Worm (Caenorhabditis elegans) whole organism, midembryonic: ENCODE data around the gene flh-3.
"Not testable (repeated sequence)": the region's sequence is repeated elsewhere in the genome, so short reads cannot be mapped to it uniquely, and the experiment has no call there.

ENCODE experiments used
- T22C8.4 ChIP-seq: fragments of 200-800 bp; sonication (Bioruptor generic); IDR thresholded peaks from 2 replicates; pipeline ENCODE4 v1.3.6; 2022; ENCODE audit warnings: missing genetic modification characterization, missing compliant biosample characterization
- cog-1 ChIP-seq: sonication (generic microtip); optimal IDR thresholded peaks from 2 replicates; lab custom pipeline; 2016; ENCODE audit warnings: missing genetic modification characterization, missing compliant biosample characterization
- flt-1 ChIP-seq: fragments of 200-800 bp; sonication (Bioruptor generic); IDR thresholded peaks from 2 replicates; pipeline ENCODE4 v1.3.6; 2022; ENCODE audit warnings: missing genetic modification characterization, missing compliant biosample characterization
- klf-2 ChIP-seq: fragments of 200-800 bp; sonication (Bioruptor generic); conservative IDR thresholded peaks from 2 replicates; pipeline ENCODE4 v1.3.6; 2022; ENCODE audit warnings: missing genetic modification reagents, missing genetic modification characterization, missing compliant biosample characterization
- med-1 ChIP-seq: sonication (generic microtip); optimal IDR thresholded peaks from 2 replicates; lab custom pipeline; 2017; ENCODE audit warnings: missing genetic modification characterization, mild to moderate bottlenecking, missing compliant biosample characterization, antibody characterized with exemption, missing genetic modification reagents; ENCODE audit not compliant: insufficient read depth
- ref-1 ChIP-seq: fragments of 200-800 bp; sonication (Bioruptor generic); conservative IDR thresholded peaks from 2 replicates; pipeline ENCODE4 v1.3.6; 2022; ENCODE audit warnings: missing genetic modification reagents, missing genetic modification characterization, missing compliant biosample characterization
- tab-1 ChIP-seq: fragments of 200-800 bp; sonication (Bioruptor generic); IDR thresholded peaks from 2 replicates; pipeline ENCODE4 v1.3.6; 2022; ENCODE audit warnings: missing genetic modification characterization, missing compliant biosample characterization
- ztf-23 ChIP-seq: fragments of 200-800 bp; sonication (Bioruptor generic); IDR thresholded peaks from 2 replicates; pipeline ENCODE4 v1.3.6; 2022; ENCODE audit warnings: missing genetic modification reagents, missing genetic modification characterization, missing compliant biosample characterization
- ztf-29 ChIP-seq: fragments of 200-800 bp; sonication (Bioruptor generic); IDR thresholded peaks from 2 replicates; pipeline ENCODE4 v1.3.6; 2022; ENCODE audit warnings: missing genetic modification reagents, missing genetic modification characterization, missing compliant biosample characterization

Gene flh-3

DNA sequence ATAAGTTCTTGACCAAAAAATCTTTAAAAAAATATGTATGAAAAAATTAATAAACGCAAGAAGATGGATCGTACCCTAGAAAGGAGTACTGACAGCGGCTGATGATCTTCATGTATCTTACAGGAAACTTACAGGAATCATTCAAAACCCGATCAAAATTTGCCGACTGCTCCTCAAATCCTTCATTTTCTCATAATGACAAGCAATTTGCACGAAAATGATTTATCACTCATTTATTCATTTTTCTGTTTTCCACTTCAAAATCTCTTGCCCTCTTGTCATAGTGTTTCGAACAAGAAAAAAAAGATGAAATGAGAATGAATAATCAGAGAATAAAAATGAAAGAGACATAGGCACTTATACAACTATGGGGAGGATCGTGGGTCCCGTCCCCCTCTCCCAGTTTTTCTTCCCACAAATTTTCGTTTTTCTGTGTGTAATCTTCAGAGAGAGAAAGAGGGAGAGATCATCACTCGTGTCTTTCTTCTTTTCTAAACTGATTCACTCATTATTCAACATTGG lies 4.2 kb downstream of the flh-3 start, which contains the start of gene nmy-3:
Gene nmy-3, plus strand, starts transcription at position 472 of the 522 bp plus-strand sequence.
- TF ChIP-seq T22C8.4 (GFP tag; lab: Robert Waterston, UW) (no peak), ref-1 (GFP tag; lab: Robert Waterston, UW) (no peak), cog-1 (tag; lab: Kevin White, UChicago) (no peak), ztf-29 (GFP tag; lab: Robert Waterston, UW) (no peak), flt-1 (no peak), med-1 (GFP tag; lab: Kevin White, UChicago) (no peak), klf-2 (GFP tag; lab: Robert Waterston, UW) (no peak), ztf-23 (GFP tag; lab: Robert Waterston, UW) (no peak), tab-1 (GFP tag; lab: Robert Waterston, UW) (no peak)

DNA sequence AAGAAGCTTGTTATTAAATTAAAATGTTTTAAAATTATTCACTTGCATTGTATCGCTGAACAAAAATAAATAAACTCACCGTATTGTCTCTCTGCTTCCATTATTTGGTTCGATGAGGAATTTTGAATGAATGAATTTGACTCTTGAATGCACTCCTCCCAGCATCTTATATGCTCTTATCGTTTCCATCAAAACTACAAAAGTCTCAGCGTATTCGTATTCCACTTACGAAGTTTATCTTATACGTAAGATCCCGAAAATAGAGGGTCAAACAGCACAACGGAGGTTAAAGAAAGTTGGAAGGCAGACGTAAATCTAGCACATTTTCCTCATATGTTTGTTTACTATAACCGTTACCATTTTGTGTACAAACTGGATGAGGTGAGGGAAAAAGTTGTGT lies 16.4 kb downstream of the flh-3 start, which contains the start of gene nhr-267:
Gene nhr-267, minus strand, starts transcription at position 101 of the 400 bp plus-strand sequence.
- TF ChIP-seq ztf-23 (GFP tag; lab: Robert Waterston, UW); ref-1 (GFP tag; lab: Robert Waterston, UW); med-1 (GFP tag; lab: Kevin White, UChicago): not testable (repeated sequence)

DNA sequence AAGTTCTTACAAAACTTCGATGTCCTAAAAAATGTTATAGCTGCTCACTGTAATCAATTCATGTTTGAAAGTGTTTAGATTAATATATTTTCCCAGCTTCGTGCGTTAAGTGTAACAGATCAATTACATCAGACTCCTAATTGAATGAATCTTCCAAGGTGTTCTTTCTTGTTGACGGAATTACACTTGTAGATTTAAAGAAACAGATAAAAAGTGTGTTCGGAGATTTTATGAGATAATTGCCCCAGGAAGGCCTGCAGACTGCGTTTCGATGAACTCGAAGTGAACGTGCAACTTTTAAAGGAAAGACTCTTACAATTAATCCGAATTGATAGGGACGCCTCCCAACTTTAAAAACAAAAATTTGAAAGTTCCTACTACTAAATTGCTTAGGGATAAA lies 19.7 kb downstream of the flh-3 start:
- TF ChIP-seq klf-2 (GFP tag; lab: Robert Waterston, UW) (no peak), cog-1 (tag; lab: Kevin White, UChicago) (no peak), ztf-29 (GFP tag; lab: Robert Waterston, UW) (no peak), flt-1 (no peak), ztf-23 (GFP tag; lab: Robert Waterston, UW) (no peak), tab-1 (GFP tag; lab: Robert Waterston, UW) (no peak), ref-1 (GFP tag; lab: Robert Waterston, UW) (no peak), med-1 (GFP tag; lab: Kevin White, UChicago) (no peak), T22C8.4 (GFP tag; lab: Robert Waterston, UW) (no peak)

DNA sequence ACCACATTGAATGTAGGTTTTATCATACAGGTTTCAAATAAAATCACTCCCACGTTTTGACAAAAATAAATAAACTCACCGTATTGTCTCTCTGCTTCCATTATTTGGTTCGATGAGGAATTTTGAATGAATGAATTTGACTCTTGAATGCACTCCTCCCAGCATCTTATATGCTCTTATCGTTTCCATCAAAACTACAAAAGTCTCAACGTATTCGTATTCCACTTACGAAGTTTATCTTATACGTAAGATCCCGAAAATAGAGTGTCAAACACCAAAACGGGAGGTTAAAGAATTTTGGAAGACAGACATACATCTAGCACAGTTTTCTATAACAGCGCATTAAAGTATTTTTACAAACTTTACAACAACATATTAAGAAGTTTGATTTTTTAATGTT lies 23.9 kb downstream of the flh-3 start, which contains the start of gene nhr-264:
Gene nhr-264, minus strand, starts transcription at position 101 of the 400 bp plus-strand sequence.
- TF ChIP-seq flt-1; tab-1 (GFP tag; lab: Robert Waterston, UW); cog-1 (tag; lab: Kevin White, UChicago): not testable (repeated sequence)

DNA sequence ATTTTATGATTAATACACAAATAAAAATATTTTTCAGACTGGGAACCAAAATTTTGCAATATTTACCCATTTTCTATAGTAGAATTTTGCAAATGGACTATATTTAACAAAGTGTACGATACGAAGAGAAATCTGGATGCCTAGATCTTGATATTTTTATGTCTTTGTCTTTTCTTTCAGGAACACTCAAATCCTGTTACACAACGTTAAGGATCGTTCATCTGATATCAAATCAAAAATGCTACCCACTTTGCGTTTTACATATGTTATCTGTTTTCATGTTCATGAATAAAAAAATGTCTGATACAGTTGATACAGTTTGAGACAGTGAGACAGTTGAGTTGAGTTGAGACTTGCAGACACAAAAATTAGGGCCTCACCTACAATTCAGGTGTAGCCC lies 26.4 kb downstream of the flh-3 start, which contains the start of gene F49C12.1:
Gene F49C12.1, minus strand, starts transcription at position 70 of the 400 bp plus-strand sequence.
- TF ChIP-seq tab-1 (GFP tag; lab: Robert Waterston, UW) (no peak), klf-2 (GFP tag; lab: Robert Waterston, UW) (no peak), med-1 (GFP tag; lab: Kevin White, UChicago) (no peak), T22C8.4 (GFP tag; lab: Robert Waterston, UW) (no peak), flt-1 (no peak)

DNA sequence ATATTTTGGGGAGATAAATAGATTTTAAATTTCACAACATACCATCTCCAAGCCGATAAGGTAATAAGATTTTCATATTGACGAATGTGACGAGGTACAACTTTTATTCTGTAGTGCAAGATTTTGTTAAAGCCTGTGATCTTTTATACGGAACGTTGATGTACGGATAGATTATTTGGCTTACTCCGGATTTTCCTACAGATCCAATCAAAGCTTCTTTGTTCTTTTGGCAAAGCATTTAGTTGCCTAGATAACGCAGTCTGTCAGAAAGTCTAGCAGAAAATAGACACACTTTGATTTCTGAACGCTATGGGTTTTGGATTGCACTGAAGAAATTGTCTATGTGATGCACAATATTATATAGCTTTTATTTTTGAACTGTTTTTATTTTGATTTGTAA lies 29.2 kb downstream of the flh-3 start, which contains the start of gene F49C12.2:
Gene F49C12.2, minus strand, starts transcription at position 101 of the 400 bp plus-strand sequence.
- TF ChIP-seq flt-1, result no peak
- no peak for TF ChIP-seq med-1 (GFP tag; lab: Kevin White, UChicago)
- TF ChIP-seq ref-1 (GFP tag; lab: Robert Waterston, UW), result no peak
- TF ChIP-seq cog-1 (tag; lab: Kevin White, UChicago), result no peak
- no peak for TF ChIP-seq ztf-29 (GFP tag; lab: Robert Waterston, UW)
- TF ChIP-seq tab-1 (GFP tag; lab: Robert Waterston, UW), result no peak
- TF ChIP-seq T22C8.4 (GFP tag; lab: Robert Waterston, UW), result no peak

DNA sequence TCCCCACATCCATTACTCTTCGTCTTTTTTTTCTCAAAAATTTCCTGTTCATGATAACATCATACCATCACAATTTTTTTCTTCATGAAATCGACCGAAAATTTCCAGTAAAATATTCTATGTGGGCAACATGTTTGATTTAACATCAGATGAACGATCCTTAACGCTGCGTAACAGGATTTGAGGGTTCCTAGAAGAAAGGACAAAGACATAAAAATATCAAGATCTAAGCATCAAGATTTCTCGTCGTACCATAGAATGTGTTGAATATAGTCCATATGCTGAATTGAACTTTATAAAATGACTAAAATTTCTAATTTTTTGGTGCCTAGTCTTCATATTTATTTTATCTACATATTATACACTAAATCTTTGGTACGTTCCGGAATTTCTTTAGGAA lies 30.2 kb downstream of the flh-3 start, which contains the start of gene F49C12.3:
Gene F49C12.3, plus strand, starts transcription at position 301 of the 400 bp plus-strand sequence.
- TF ChIP-seq T22C8.4 (GFP tag; lab: Robert Waterston, UW) (no peak), ztf-23 (GFP tag; lab: Robert Waterston, UW) (no peak), ztf-29 (GFP tag; lab: Robert Waterston, UW) (no peak), tab-1 (GFP tag; lab: Robert Waterston, UW) (no peak), klf-2 (GFP tag; lab: Robert Waterston, UW) (no peak), med-1 (GFP tag; lab: Kevin White, UChicago) (no peak), flt-1 (no peak), ref-1 (GFP tag; lab: Robert Waterston, UW) (no peak), cog-1 (tag; lab: Kevin White, UChicago) (no peak)

DNA sequence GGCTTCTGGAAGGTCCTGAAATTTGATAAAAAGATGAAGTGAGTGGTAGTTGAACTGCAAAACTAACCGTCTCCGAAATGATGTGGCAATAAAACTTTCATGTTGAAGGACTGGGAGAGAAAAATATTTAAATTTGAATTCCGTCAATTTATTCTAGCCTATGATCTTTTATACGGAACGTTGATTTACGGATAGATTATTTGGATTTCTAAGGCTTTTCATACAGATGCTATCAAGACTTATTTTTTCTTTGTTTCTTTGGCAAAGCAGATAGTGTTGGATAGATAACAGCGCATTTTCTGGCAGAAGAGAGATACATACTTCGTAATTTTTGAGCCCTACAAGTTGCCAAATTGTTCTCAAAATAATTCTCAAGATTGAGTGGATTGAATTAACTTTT lies 34.1 kb downstream of the flh-3 start, which contains the start of gene F49C12.4:
Gene F49C12.4, minus strand, starts transcription at position 101 of the 400 bp plus-strand sequence.
- TF ChIP-seq T22C8.4 (GFP tag; lab: Robert Waterston, UW) (no peak), flt-1 (no peak), cog-1 (tag; lab: Kevin White, UChicago) (no peak), ztf-29 (GFP tag; lab: Robert Waterston, UW) (no peak), ref-1 (GFP tag; lab: Robert Waterston, UW) (no peak), tab-1 (GFP tag; lab: Robert Waterston, UW) (no peak), klf-2 (GFP tag; lab: Robert Waterston, UW) (no peak), ztf-23 (GFP tag; lab: Robert Waterston, UW) (no peak), med-1 (GFP tag; lab: Kevin White, UChicago) (no peak)

DNA sequence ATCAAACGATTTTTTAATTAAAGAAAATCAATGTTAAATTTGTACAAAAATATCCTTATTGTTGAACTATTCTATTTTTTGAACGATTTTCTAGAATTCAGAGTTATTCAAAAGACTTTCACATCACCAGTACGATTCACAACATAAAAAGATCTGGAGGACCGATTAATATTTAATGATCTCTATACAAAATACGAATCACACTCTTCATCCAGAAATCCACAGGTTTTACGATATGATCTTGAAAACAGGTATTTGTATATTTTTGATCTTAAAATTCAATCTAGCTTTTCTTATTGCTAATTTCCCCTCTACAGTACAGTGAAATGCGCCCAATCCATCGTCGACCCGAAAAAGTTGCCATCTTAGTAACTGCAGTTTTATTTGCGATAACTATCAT lies 34.7 kb downstream of the flh-3 start, which contains the start of gene F49C12.5:
Gene F49C12.5, plus strand, starts transcription at position 301 of the 400 bp plus-strand sequence.
- TF ChIP-seq tab-1 (GFP tag; lab: Robert Waterston, UW) (no peak), klf-2 (GFP tag; lab: Robert Waterston, UW) (no peak), T22C8.4 (GFP tag; lab: Robert Waterston, UW) (no peak), cog-1 (tag; lab: Kevin White, UChicago) (no peak), ref-1 (GFP tag; lab: Robert Waterston, UW) (no peak)
